Fruit fly (Drosophila melanogaster): ENCODE measurements around the gene robl37BC.

robl37BC gene

dm6 chr2L:19019160-19019592 lies 8.5 kb downstream of the robl37BC start (continued):
- TF ChIP-seq CG7839 (tag; optimal IDR thresholded peaks at IDR 0.05) (peak; percentile 38), CG12155 (GFP tag; optimal IDR thresholded peaks at IDR 0.05) (no peak), dysf (GFP tag; IDR thresholded peaks at IDR 0.05) (0 out of 3 replicates have a peak, but pooled peaks have one; percentile 32), CG4707 (GFP tag; optimal IDR thresholded peaks at IDR 0.05) (no peak), insv (GFP tag; optimal IDR thresholded peaks at IDR 0.05) (no peak), CG33213 (GFP tag; optimal IDR thresholded peaks at IDR 0.05) (no peak), CG15011 (GFP tag; optimal IDR thresholded peaks at IDR 0.05) (peak; percentile 10), CG18262 (tag; optimal IDR thresholded peaks at IDR 0.05) (peak; percentile 52), CG31441 (GFP tag; IDR thresholded peaks at IDR 0.05) (0 out of 2 replicates have a peak, but pooled peaks have one; percentile 30), lola (GFP tag; optimal IDR thresholded peaks at IDR 0.05) (peak in 1 of 3 experiments; percentile 15), CG14441 (GFP tag; IDR thresholded peaks at IDR 0.05) (no peak), CG13775 (GFP tag; optimal IDR thresholded peaks at IDR 0.05) (peak; percentile 35), pzg (GFP tag; optimal IDR thresholded peaks at IDR 0.05) (no peak), Dbx (GFP tag; IDR thresholded peaks at IDR 0.05) (no peak), hbn (GFP tag; IDR thresholded peaks at IDR 0.05; ENCODE audit: partially characterized antibody) (no peak), YL-1 (GFP tag; optimal IDR thresholded peaks at IDR 0.05) (no peak), CG10979 (tag; optimal IDR thresholded peaks at IDR 0.05) (peak; percentile 22), gro (GFP tag; optimal IDR thresholded peaks at IDR 0.05) (no peak), sens (GFP tag) (peak; percentile 84), CoRest (tag; optimal IDR thresholded peaks at IDR 0.05) (peak; percentile 61), mam (GFP tag; optimal IDR thresholded peaks at IDR 0.05) (peak; percentile 44), lbe (GFP tag; optimal IDR thresholded peaks at IDR 0.05) (no peak), tx (GFP tag; optimal IDR thresholded peaks at IDR 0.05) (no peak), Antp (GFP tag; optimal IDR thresholded peaks at IDR 0.05) (no peak), nmo (GFP tag; optimal IDR thresholded peaks at IDR 0.05) (peak; percentile 15), pho (GFP tag; optimal IDR thresholded peaks at IDR 0.05) (peak; percentile 37), CG10654 (GFP tag; optimal IDR thresholded peaks at IDR 0.05) (no peak), CG12769 (tag; optimal IDR thresholded peaks at IDR 0.05) (peak; percentile 3), tap (tag; optimal IDR thresholded peaks at IDR 0.05) (no peak), ewg (GFP tag; optimal IDR thresholded peaks at IDR 0.05) (no peak), dpn (GFP tag; optimal IDR thresholded peaks at IDR 0.05) (peak in 1 of 2 experiments; percentile 18), CG17829 (tag; optimal IDR thresholded peaks at IDR 0.05) (peak; percentile 4), lilli (GFP tag; optimal IDR thresholded peaks at IDR 0.05) (peak; percentile 44), gcm2 (GFP tag; optimal IDR thresholded peaks at IDR 0.05) (no peak), ind (GFP tag; optimal IDR thresholded peaks at IDR 0.05) (peak; percentile 25), ssp (GFP tag; IDR thresholded peaks at IDR 0.05) (no peak), prd (optimal IDR thresholded peaks at IDR 0.05) (no peak), prd (GFP tag; IDR thresholded peaks at IDR 0.05) (peak; percentile 5; the same call in 1 of the 3 replicates), lab (GFP tag; optimal IDR thresholded peaks at IDR 0.05) (peak; percentile 33), otp (GFP tag; IDR thresholded peaks at IDR 0.05) (no peak), CG11504 (tag; optimal IDR thresholded peaks at IDR 0.05) (peak; percentile 65), Sry-δ (GFP tag; optimal IDR thresholded peaks at IDR 0.05) (no peak), tll (GFP tag; optimal IDR thresholded peaks at IDR 0.05) (no peak), HHEX (GFP tag; optimal IDR thresholded peaks at IDR 0.05) (peak; percentile 52), CG2712 (tag; optimal IDR thresholded peaks at IDR 0.05) (no peak), HLH4C (GFP tag; IDR thresholded peaks at IDR 0.05; ENCODE audit: partially characterized antibody) (no peak), CG9609 (GFP tag; optimal IDR thresholded peaks at IDR 0.05) (no peak), Blimp-1 (GFP tag; optimal IDR thresholded peaks at IDR 0.05) (no peak), CG7786 (GFP tag; optimal IDR thresholded peaks at IDR 0.05) (peak; percentile 6), CG10267 (tag; optimal IDR thresholded peaks at IDR 0.05) (peak; percentile 14)

All from whole organism, embryonic.